Worm (Caenorhabditis elegans): ENCODE results near the gene twk-45.

DNA sequence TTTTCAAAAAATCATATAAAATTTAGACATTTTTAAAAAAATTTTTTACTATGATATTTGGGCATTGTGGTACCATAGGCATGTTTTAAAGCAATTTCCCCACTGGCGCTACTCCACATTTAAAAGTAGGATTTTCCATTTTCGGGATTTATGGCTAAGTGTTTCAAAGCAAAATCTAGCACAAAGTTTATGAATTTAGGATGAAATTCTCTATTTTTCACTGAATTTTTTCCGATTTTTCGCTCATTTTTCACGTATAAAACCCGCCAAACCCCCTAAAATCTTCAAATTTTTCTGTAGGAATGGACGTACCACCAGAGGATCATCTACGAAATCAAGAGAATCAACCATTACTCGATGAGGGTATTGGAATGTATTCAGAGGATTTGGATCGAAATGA lies 17.3 kb upstream of the twk-45 start, which contains the start of gene pipp-4P:
- TF ChIP-seq ztf-11 (tag; optimal IDR thresholded peaks at IDR 0.05): no peak
- TF ChIP-seq jun-1 (tag; optimal IDR thresholded peaks at IDR 0.05): no peak
- no peak for TF ChIP-seq aly-2 (tag; optimal IDR thresholded peaks at IDR 0.05)
- TF ChIP-seq ama-1 (optimal IDR thresholded peaks at IDR 0.05): no peak
- TF ChIP-seq nhr-76 (tag; optimal IDR thresholded peaks at IDR 0.05): no peak
- TF ChIP-seq ZK546.5 (tag; optimal IDR thresholded peaks at IDR 0.05): no peak
- no peak for TF ChIP-seq zag-1 (tag; optimal IDR thresholded peaks at IDR 0.05)

All from whole organism, L3 larva.